Fruit fly (Drosophila melanogaster): ENCODE results near the gene Dtd.

DNA sequence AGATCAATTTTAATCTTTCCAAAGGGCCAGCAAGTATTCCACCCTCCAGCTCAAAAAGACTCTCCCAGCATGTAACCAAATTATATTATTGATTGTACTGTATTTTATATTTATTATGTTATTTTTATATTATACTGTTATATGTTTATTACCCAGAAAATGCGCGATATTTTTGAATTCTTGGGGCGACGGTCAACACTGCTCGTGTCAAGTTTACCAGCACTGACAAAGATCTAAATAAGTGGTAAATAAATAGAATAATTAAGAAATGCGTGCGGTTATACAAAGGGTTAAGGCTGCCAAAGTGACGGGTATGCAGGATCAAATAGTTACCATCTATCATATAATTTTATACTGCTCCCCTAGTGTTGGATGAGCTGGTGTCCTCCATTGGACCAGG is at the start of gene Dtd:
- TF ChIP-seq cyc (GFP tag; optimal IDR thresholded peaks at IDR 0.05) (no peak), CG11902 (GFP tag; optimal IDR thresholded peaks at IDR 0.05) (no peak), esn (GFP tag; optimal IDR thresholded peaks at IDR 0.05) (no peak), lz (GFP tag; optimal IDR thresholded peaks at IDR 0.05) (no peak), Gug (GFP tag; IDR thresholded peaks at IDR 0.05) (no peak), CG4318 (GFP tag; optimal IDR thresholded peaks at IDR 0.05) (no peak), topi (GFP tag; optimal IDR thresholded peaks at IDR 0.05) (no peak), fd85E (GFP tag; optimal IDR thresholded peaks at IDR 0.05) (no peak), CG8319 (GFP tag; optimal IDR thresholded peaks at IDR 0.05) (no peak), Lpt (GFP tag; optimal IDR thresholded peaks at IDR 0.05) (no peak), Hr39 (GFP tag; optimal IDR thresholded peaks at IDR 0.05) (no peak), CG3032 (tag; optimal IDR thresholded peaks at IDR 0.05) (no peak), CG6163 (GFP tag; IDR thresholded peaks at IDR 0.05) (no peak)
